Worm (Caenorhabditis elegans) whole organism, L2 larva: Measurements from ENCODE around the gene gly-20.

ENCODE experiments used
- R02D3.7 ChIP-seq: fragments of 150-350 bp; optimal IDR thresholded peaks from 2 replicates; lab custom pipeline; 2014; ENCODE audit warnings: missing biosample characterization, missing genetic modification characterization
- aly-2 ChIP-seq: fragments of 150-350 bp; optimal IDR thresholded peaks from 2 replicates; lab custom pipeline; 2014; ENCODE audit warnings: missing biosample characterization, missing genetic modification characterization
- blmp-1 ChIP-seq: sonication (generic microtip); optimal IDR thresholded peaks from 2 replicates; lab custom pipeline; 2017; ENCODE audit warnings: missing genetic modification characterization, mild to moderate bottlenecking, missing compliant biosample characterization, antibody characterized with exemption, moderate library complexity; ENCODE audit not compliant: insufficient read depth
- ceh-82 ChIP-seq: fragments of 150-350 bp; optimal IDR thresholded peaks from 2 replicates; lab custom pipeline; 2014; ENCODE audit warnings: missing biosample characterization, missing genetic modification characterization
- egl-27 ChIP-seq: sonication (generic microtip); optimal IDR thresholded peaks from 3 replicates; lab custom pipeline; 2017; ENCODE audit warnings: missing biosample characterization, missing genetic modification reagents, missing genetic modification characterization
- elt-1 ChIP-seq: fragments of 150-350 bp; optimal IDR thresholded peaks from 2 replicates; lab custom pipeline; 2014; ENCODE audit warnings: missing biosample characterization, missing genetic modification characterization
- lin-13 ChIP-seq: fragments of 150-350 bp; optimal IDR thresholded peaks from 2 replicates; lab custom pipeline; 2014; ENCODE audit warnings: missing biosample characterization, missing genetic modification reagents, missing genetic modification characterization
- mab-5 ChIP-seq: fragments of 150-350 bp; optimal IDR thresholded peaks from 2 replicates; lab custom pipeline; 2014; ENCODE audit warnings: missing biosample characterization, missing genetic modification characterization
- mdl-1 ChIP-seq, 2 experiments: fragments of 150-350 bp in 1 of 2; sonication (generic microtip) in 1 of 2; optimal IDR thresholded peaks; 2 replicates each; lab custom pipeline; 2017; ENCODE audit warnings: missing biosample characterization in 2 of 2, missing genetic modification characterization in 2 of 2
- nhr-11 ChIP-seq: fragments of 150-350 bp; optimal IDR thresholded peaks from 2 replicates; lab custom pipeline; 2014; ENCODE audit warnings: missing biosample characterization, missing genetic modification characterization
- nhr-77 ChIP-seq: fragments of 150-350 bp; optimal IDR thresholded peaks from 2 replicates; lab custom pipeline; 2014; ENCODE audit warnings: missing biosample characterization, missing genetic modification characterization
- sem-4 ChIP-seq: fragments of 150-350 bp; optimal IDR thresholded peaks from 2 replicates; lab custom pipeline; 2014; ENCODE audit warnings: missing biosample characterization, missing genetic modification reagents, missing genetic modification characterization
- unc-62 ChIP-seq: fragments of 150-350 bp; optimal IDR thresholded peaks from 2 replicates; lab custom pipeline; 2014; ENCODE audit warnings: missing biosample characterization, missing genetic modification reagents, missing genetic modification characterization
- zag-1 ChIP-seq: fragments of 150-350 bp; optimal IDR thresholded peaks from 2 replicates; lab custom pipeline; 2014; ENCODE audit warnings: missing biosample characterization, missing genetic modification characterization

ce11 chrV:11258896-11259295 lies 23.5 kb upstream of the gly-20 start, which contains the start of gene lgc-36:
- TF ChIP-seq mdl-1 (tag; optimal IDR thresholded peaks at IDR 0.05; lab: Kevin White, UChicago) (no peak), lin-13 (GFP tag; lab: Kevin White, UChicago) (no peak), elt-1 (tag; lab: Kevin White, UChicago) (no peak), R02D3.7 (tag; lab: Kevin White, UChicago) (no peak), blmp-1 (tag; lab: Kevin White, UChicago) (no peak), unc-62 (GFP tag; lab: Kevin White, UChicago) (no peak), egl-27 (tag; lab: Kevin White, UChicago) (no peak), aly-2 (tag; lab: Kevin White, UChicago) (no peak), nhr-11 (tag; lab: Kevin White, UChicago) (no peak), sem-4 (tag; lab: Kevin White, UChicago) (no peak), nhr-77 (no peak), mab-5 (tag; lab: Kevin White, UChicago) (no peak), ceh-82 (tag; lab: Kevin White, UChicago) (no peak), zag-1 (tag; lab: Kevin White, UChicago) (no peak)
